Fruit fly (Drosophila melanogaster) whole organism, embryonic: ENCODE results near the gene CG13053.

ENCODE experiments used
- CG10959 ChIP-seq: fragments of 200-800 bp; sonication (Bioruptor generic); IDR thresholded peaks from 2 replicates; pipeline ENCODE4 v1.3.6; 2022; ENCODE audit warnings: missing biosample characterization, missing genetic modification characterization
- CG11504 ChIP-seq: fragments of 200-800 bp; sonication (Bioruptor generic); optimal IDR thresholded peaks from 3 replicates; lab custom pipeline; 2019; ENCODE audit warnings: missing biosample characterization, mild to moderate bottlenecking, missing genetic modification characterization, moderate library complexity
- CG11723 ChIP-seq: fragments of 200-800 bp; sonication (Bioruptor generic); optimal IDR thresholded peaks from 2 replicates; lab custom pipeline; 2017; ENCODE audit warnings: missing biosample characterization, mild to moderate bottlenecking, missing genetic modification characterization
- CG17328 ChIP-seq: fragments of 200-800 bp; sonication (Bioruptor generic); IDR thresholded peaks from 2 replicates; pipeline ENCODE4 v1.3.6; 2022; ENCODE audit warnings: missing biosample characterization, missing genetic modification characterization
- CG17385 ChIP-seq: fragments of 200-800 bp; sonication (Bioruptor generic); optimal IDR thresholded peaks from 3 replicates; lab custom pipeline; 2018; ENCODE audit warnings: missing biosample characterization, mild to moderate bottlenecking, missing genetic modification characterization
- CG2120 ChIP-seq: fragments of 200-800 bp; sonication (Bioruptor generic); optimal IDR thresholded peaks from 3 replicates; lab custom pipeline; 2016; ENCODE audit warnings: missing biosample characterization, missing genetic modification characterization
- CG2202 ChIP-seq: fragments of 200-800 bp; sonication (Bioruptor generic); optimal IDR thresholded peaks from 2 replicates; lab custom pipeline; 2018; ENCODE audit warnings: missing biosample characterization, mild to moderate bottlenecking, missing genetic modification characterization
- CG30403 ChIP-seq: fragments of 200-800 bp; sonication (Bioruptor generic); optimal IDR thresholded peaks from 3 replicates; lab custom pipeline; 2016; ENCODE audit warnings: missing biosample characterization, missing genetic modification characterization
- CG3726 ChIP-seq: fragments of 200-800 bp; sonication (Bioruptor generic); IDR thresholded peaks from 3 replicates; pipeline ENCODE4, ENCODE4 v1.3.6; 2022; ENCODE audit warnings: missing biosample characterization, missing genetic modification characterization
- CG4730 ChIP-seq: fragments of 200-800 bp; sonication (Bioruptor generic); IDR thresholded peaks from 2 replicates; pipeline ENCODE4 v1.3.6; 2022; ENCODE audit warnings: missing biosample characterization, missing genetic modification characterization
- CG6175 ChIP-seq: fragments of 200-800 bp; sonication (Bioruptor generic); IDR thresholded peaks from 3 replicates; pipeline ENCODE4 v1.3.6; 2022; ENCODE audit warnings: missing biosample characterization, missing genetic modification characterization
- CG7839 ChIP-seq: fragments of 200-800 bp; sonication (Bioruptor generic); optimal IDR thresholded peaks from 3 replicates; lab custom pipeline; 2018; ENCODE audit warnings: missing biosample characterization, mild to moderate bottlenecking, missing genetic modification characterization, moderate library complexity
- CG7928 ChIP-seq: fragments of 200-800 bp; sonication (Bioruptor generic); optimal IDR thresholded peaks from 2 replicates; lab custom pipeline; 2017; ENCODE audit warnings: missing biosample characterization, mild to moderate bottlenecking, missing genetic modification characterization
- CG8359 ChIP-seq: fragments of 200-800 bp; sonication (Bioruptor generic); optimal IDR thresholded peaks from 2 replicates; lab custom pipeline; 2017; ENCODE audit warnings: missing biosample characterization, mild to moderate bottlenecking, missing genetic modification characterization, borderline replicate concordance
- CG8944 ChIP-seq: fragments of 200-800 bp; sonication (Bioruptor generic); optimal IDR thresholded peaks from 3 replicates; lab custom pipeline; 2016; ENCODE audit warnings: missing biosample characterization, missing genetic modification characterization
- CG9215 ChIP-seq: fragments of 200-800 bp; sonication (Bioruptor generic); IDR thresholded peaks from 2 replicates; pipeline ENCODE4 v1.3.6; 2022; ENCODE audit warnings: missing biosample characterization, missing genetic modification characterization
- CG9609 ChIP-seq: fragments of 200-800 bp; sonication (Bioruptor generic); optimal IDR thresholded peaks from 3 replicates; lab custom pipeline; 2016; ENCODE audit warnings: missing biosample characterization, missing genetic modification characterization
- D19B ChIP-seq: fragments of 200-800 bp; sonication (Bioruptor generic); optimal IDR thresholded peaks from 2 replicates; lab custom pipeline; 2017; ENCODE audit warnings: missing biosample characterization, mild to moderate bottlenecking, missing genetic modification characterization
- Dad ChIP-seq: fragments of 200-800 bp; sonication (Bioruptor generic); optimal IDR thresholded peaks from 3 replicates; lab custom pipeline; 2016; ENCODE audit warnings: missing biosample characterization, missing genetic modification characterization
- Dll ChIP-seq: fragments of 200-800 bp; sonication (Bioruptor generic); IDR thresholded peaks from 4 replicates; pipeline ENCODE4 v1.3.6; 2022; ENCODE audit warnings: missing biosample characterization, missing genetic modification characterization; ENCODE audit not compliant: partially characterized antibody
- ERR ChIP-seq: fragments of 200-800 bp; sonication (Bioruptor generic); optimal IDR thresholded peaks from 2 replicates; lab custom pipeline; 2016; ENCODE audit warnings: missing biosample characterization, missing genetic modification characterization
- Gsc ChIP-seq: fragments of 200-800 bp; sonication (Bioruptor generic); IDR thresholded peaks from 2 replicates; pipeline ENCODE4 v1.3.6; 2022; ENCODE audit warnings: missing biosample characterization, missing genetic modification characterization
- Hr3 ChIP-seq: fragments of 200-800 bp; sonication (Bioruptor generic); optimal IDR thresholded peaks from 3 replicates; lab custom pipeline; 2016; ENCODE audit warnings: missing biosample characterization, missing genetic modification characterization
- Lim3 ChIP-seq: fragments of 200-800 bp; sonication (Bioruptor generic); IDR thresholded peaks from 2 replicates; pipeline ENCODE4 v1.3.6; 2022; ENCODE audit warnings: missing biosample characterization, missing genetic modification characterization
- MTF-1 ChIP-seq: fragments of 200-800 bp; sonication (Bioruptor generic); optimal IDR thresholded peaks from 2 replicates; lab custom pipeline; 2018; ENCODE audit warnings: missing biosample characterization, mild to moderate bottlenecking, missing genetic modification characterization, borderline replicate concordance
- Max ChIP-seq: fragments of 200-800 bp; sonication (Bioruptor generic); optimal IDR thresholded peaks from 2 replicates; lab custom pipeline; 2016; ENCODE audit warnings: missing biosample characterization, mild to moderate bottlenecking, missing genetic modification characterization
- Neu2 ChIP-seq: fragments of 200-800 bp; sonication (Bioruptor generic); optimal IDR thresholded peaks from 3 replicates; lab custom pipeline; 2016; ENCODE audit warnings: missing biosample characterization, missing genetic modification characterization, borderline replicate concordance
- Sox102F ChIP-seq: fragments of 200-800 bp; sonication (Bioruptor generic); optimal IDR thresholded peaks from 2 replicates; lab custom pipeline; 2018; ENCODE audit warnings: missing biosample characterization, mild to moderate bottlenecking, missing genetic modification characterization, moderate library complexity
- Ssrp ChIP-seq: fragments of 200-800 bp; sonication (Bioruptor generic); optimal IDR thresholded peaks from 2 replicates; lab custom pipeline; 2018; ENCODE audit warnings: missing biosample characterization, mild to moderate bottlenecking, missing genetic modification characterization, moderate library complexity
- Taf1 ChIP-seq: fragments of 200-800 bp; sonication (Bioruptor generic); IDR thresholded peaks from 2 replicates; pipeline ENCODE4 v1.3.6; 2022; ENCODE audit warnings: missing biosample characterization, missing genetic modification characterization
- Vsx1 ChIP-seq: fragments of 200-800 bp; sonication (Bioruptor generic); optimal IDR thresholded peaks from 2 replicates; lab custom pipeline; 2017; ENCODE audit warnings: missing biosample characterization, mild to moderate bottlenecking, missing genetic modification characterization, missing genetic modification reagents
- abd-A ChIP-seq: fragments of 200-800 bp; sonication (Bioruptor generic); optimal IDR thresholded peaks from 3 replicates; lab custom pipeline; 2019; ENCODE audit warnings: missing biosample characterization, mild to moderate bottlenecking, missing genetic modification characterization, moderate library complexity
- br ChIP-seq: fragments of >200 bp; optimal IDR thresholded peaks from 2 replicates; lab custom pipeline; 2017
- btn ChIP-seq: fragments of 200-800 bp; sonication (Bioruptor generic); optimal IDR thresholded peaks from 2 replicates; lab custom pipeline; 2016; ENCODE audit warnings: missing biosample characterization, missing genetic modification characterization
- dm ChIP-seq: fragments of 200-800 bp; sonication (Bioruptor generic); optimal IDR thresholded peaks from 3 replicates; lab custom pipeline; 2016; ENCODE audit warnings: missing biosample characterization, missing genetic modification characterization
- dmrt99B ChIP-seq: fragments of 200-800 bp; sonication (Bioruptor generic); optimal IDR thresholded peaks from 2 replicates; lab custom pipeline; 2018; ENCODE audit warnings: missing biosample characterization, mild to moderate bottlenecking, missing genetic modification characterization, moderate library complexity
- emc ChIP-seq: fragments of 200-800 bp; sonication (Bioruptor generic); optimal IDR thresholded peaks from 2 replicates; lab custom pipeline; 2016; ENCODE audit warnings: missing biosample characterization, missing genetic modification characterization
- kah ChIP-seq: fragments of 200-800 bp; sonication (Bioruptor generic); optimal IDR thresholded peaks from 2 replicates; lab custom pipeline; 2018; ENCODE audit warnings: missing biosample characterization, mild to moderate bottlenecking, missing genetic modification characterization
- kni ChIP-seq: fragments of 200-800 bp; sonication (Bioruptor generic); optimal IDR thresholded peaks from 3 replicates; lab custom pipeline; 2017; ENCODE audit warnings: mild to moderate bottlenecking, missing biosample characterization, missing genetic modification reagents, missing genetic modification characterization
- knrl ChIP-seq: fragments of 200-800 bp; sonication (Bioruptor generic); IDR thresholded peaks from 3 replicates; pipeline ENCODE4 v1.3.6; 2022; ENCODE audit warnings: missing biosample characterization, missing genetic modification characterization; ENCODE audit not compliant: partially characterized antibody
- mirr ChIP-seq: fragments of 200-800 bp; sonication (Bioruptor generic); optimal IDR thresholded peaks from 3 replicates; lab custom pipeline; 2018; ENCODE audit warnings: missing biosample characterization, mild to moderate bottlenecking, missing genetic modification characterization
- peb ChIP-seq: fragments of 200-800 bp; sonication (Bioruptor generic); IDR thresholded peaks from 2 replicates; pipeline ENCODE4 v1.3.6; 2022; ENCODE audit warnings: missing biosample characterization, missing genetic modification characterization
- pros ChIP-seq: fragments of 200-800 bp; sonication (Bioruptor generic); optimal IDR thresholded peaks from 3 replicates; lab custom pipeline; 2019; ENCODE audit warnings: missing biosample characterization, mild to moderate bottlenecking, missing genetic modification characterization, moderate library complexity
- ro ChIP-seq: fragments of 200-800 bp; sonication (Bioruptor generic); IDR thresholded peaks from 2 replicates; pipeline ENCODE4 v1.3.6; 2022; ENCODE audit warnings: missing biosample characterization, missing genetic modification characterization
- sc ChIP-seq, 3 experiments: fragments of >200 bp in 2 of 3; fragments of 200-800 bp in 1 of 3; sonication (Bioruptor generic) in 1 of 3; optimal IDR thresholded peaks; 2 replicates in 2 of 3; 3 replicates in 1 of 3; lab custom pipeline; 2017; ENCODE audit warnings: mild to moderate bottlenecking in 1 of 3, missing biosample characterization in 1 of 3, missing genetic modification characterization in 1 of 3, missing genetic modification reagents in 1 of 3
- sqz ChIP-seq: fragments of 200-800 bp; sonication (Bioruptor generic); optimal IDR thresholded peaks from 3 replicates; lab custom pipeline; 2018; ENCODE audit warnings: missing biosample characterization, mild to moderate bottlenecking, missing genetic modification characterization
- stc ChIP-seq: fragments of 200-800 bp; sonication (Bioruptor generic); IDR thresholded peaks from 2 replicates; pipeline ENCODE4 v1.3.6; 2022; ENCODE audit warnings: missing biosample characterization, missing genetic modification characterization
- trh ChIP-seq: fragments of 200-800 bp; sonication (Bioruptor generic); optimal IDR thresholded peaks from 2 replicates; lab custom pipeline; 2016; ENCODE audit warnings: missing biosample characterization, missing genetic modification characterization
- tx ChIP-seq: fragments of 200-800 bp; sonication (Bioruptor generic); optimal IDR thresholded peaks from 2 replicates; lab custom pipeline; 2016; ENCODE audit warnings: missing biosample characterization, missing genetic modification characterization
- wor ChIP-seq: fragments of 200-800 bp; sonication (Bioruptor generic); IDR thresholded peaks from 2 replicates; pipeline ENCODE4 v1.3.6; 2022; ENCODE audit warnings: missing biosample characterization, missing genetic modification characterization

The CG13053 gene

dm6 chr3L:16211156-16211935, 48.2 kb downstream of the CG13053 start (continued):
- TF ChIP-seq CG9609: no peak
- TF ChIP-seq dmrt99B (tag; lab: Kevin White, UChicago): peak; percentile 61
- TF ChIP-seq ERR (GFP tag; lab: Kevin White, UChicago): no peak
- no peak for TF ChIP-seq Taf1 (GFP tag; lab: Robert Waterston, UW)
- TF ChIP-seq sc (optimal IDR thresholded peaks at IDR 0.05; lab: Kevin White, UChicago): no peak
- TF ChIP-seq sc (GFP tag; optimal IDR thresholded peaks at IDR 0.05; lab: Kevin White, UChicago): no peak
- no peak for TF ChIP-seq kah (GFP tag; lab: Kevin White, UChicago)
- no peak for TF ChIP-seq br (lab: Kevin White, UChicago)
- TF ChIP-seq knrl: 0 out of 3 replicates have a peak, but pooled peaks have one; percentile 28
- no peak for TF ChIP-seq kni (GFP tag; lab: Kevin White, UChicago)
- no peak for TF ChIP-seq CG7928 (GFP tag; lab: Kevin White, UChicago)
- no peak for TF ChIP-seq sqz (GFP tag; lab: Kevin White, UChicago)
- TF ChIP-seq Vsx1: no peak
- TF ChIP-seq MTF-1 (GFP tag; lab: Kevin White, UChicago): no peak
- TF ChIP-seq CG11504: peak; percentile 59
- TF ChIP-seq CG17328 (GFP tag; lab: Robert Waterston, UW): no peak
- TF ChIP-seq abd-A (tag; lab: Kevin White, UChicago): no peak
- no peak for TF ChIP-seq Max
- TF ChIP-seq CG4730 (GFP tag; lab: Robert Waterston, UW): no peak
- TF ChIP-seq CG10959: no peak
- peak; percentile 4 for TF ChIP-seq CG17385 (GFP tag; lab: Kevin White, UChicago)
- no peak for TF ChIP-seq CG8944
- no peak for TF ChIP-seq stc
- no peak for TF ChIP-seq Lim3
- peak; percentile 17 for TF ChIP-seq CG7839 (tag; lab: Kevin White, UChicago)
- TF ChIP-seq dm (GFP tag; lab: Kevin White, UChicago): no peak
- TF ChIP-seq CG6175 (GFP tag; lab: Robert Waterston, UW): peak; percentile 37; the same call in 1 of the 3 replicates
- TF ChIP-seq Neu2: no peak
- peak; percentile 34 for TF ChIP-seq CG30403 (GFP tag; lab: Kevin White, UChicago)
- no peak for TF ChIP-seq emc (GFP tag; lab: Kevin White, UChicago)
- no peak for TF ChIP-seq CG3726
- no peak for TF ChIP-seq D19B
- TF ChIP-seq Dad (GFP tag; lab: Kevin White, UChicago): no peak
- TF ChIP-seq btn (GFP tag; lab: Kevin White, UChicago): no peak
- TF ChIP-seq peb: no peak
- TF ChIP-seq mirr: no peak
- no peak for TF ChIP-seq wor (GFP tag; lab: Robert Waterston, UW)
- no peak for TF ChIP-seq Ssrp (tag; lab: Kevin White, UChicago)
- no peak for TF ChIP-seq CG2202 (tag; lab: Kevin White, UChicago)
- TF ChIP-seq Gsc (GFP tag; lab: Robert Waterston, UW): no peak
- TF ChIP-seq CG11723 (GFP tag; lab: Kevin White, UChicago): no peak
- TF ChIP-seq CG2120: no peak
- peak; percentile 36 for TF ChIP-seq Sox102F (GFP tag; lab: Kevin White, UChicago)
- no peak for TF ChIP-seq tx (GFP tag; lab: Kevin White, UChicago)
- no peak for TF ChIP-seq Dll
- no peak for TF ChIP-seq pros (GFP tag; lab: Kevin White, UChicago)
- TF ChIP-seq trh: no peak
- no peak for TF ChIP-seq CG9215 (GFP tag; lab: Robert Waterston, UW)
- TF ChIP-seq Hr3 (GFP tag; lab: Kevin White, UChicago): peak; percentile 12
- no peak for TF ChIP-seq CG8359 (GFP tag; lab: Kevin White, UChicago)
- no peak for TF ChIP-seq ro (GFP tag; lab: Robert Waterston, UW)
